Worm (Caenorhabditis elegans) whole organism, L4/young adult: ENCODE data around the gene atg-10.

Source experiments
- W03F9.2 ChIP-seq: fragments of 150-350 bp; optimal IDR thresholded peaks from 2 replicates; lab custom pipeline; 2014; ENCODE audit warnings: missing biosample characterization, missing genetic modification characterization
- dao-5 ChIP-seq: sonication (generic microtip); optimal IDR thresholded peaks from 2 replicates; lab custom pipeline; 2016; ENCODE audit warnings: missing genotype, missing genetic modification characterization, moderate library complexity, missing compliant biosample characterization
- him-1 ChIP-seq: sonication (generic microtip); optimal IDR thresholded peaks from 2 replicates; lab custom pipeline; 2016; ENCODE audit warnings: missing genotype, missing genetic modification reagents, missing genetic modification characterization, missing compliant biosample characterization

Gene atg-10

DNA sequence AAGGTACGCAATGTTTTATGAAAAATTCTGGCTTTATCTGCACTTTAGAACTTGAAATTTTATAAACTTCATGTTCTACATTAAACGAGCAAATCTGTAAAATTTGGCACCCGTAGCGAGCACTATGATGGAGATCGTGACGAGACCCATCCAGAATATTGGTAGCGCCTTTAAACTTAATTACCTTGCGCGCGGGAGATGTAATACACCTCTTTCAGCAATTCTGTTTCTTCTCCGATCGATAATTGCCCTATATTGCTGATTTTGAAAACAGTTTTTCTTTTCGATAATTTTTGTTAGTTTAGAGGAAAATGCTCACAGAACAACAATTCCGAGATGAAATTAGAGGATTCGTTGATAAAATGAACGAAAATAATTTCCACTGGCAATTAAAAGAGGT is at the start of gene atg-10:
Gene atg-10 (plus strand): TSS at position 301 of the 400 bp plus-strand sequence.
- no peak for TF ChIP-seq him-1 (tag; lab: Kevin White, UChicago)
- TF ChIP-seq dao-5: no peak
- TF ChIP-seq W03F9.2 (tag; lab: Kevin White, UChicago): no peak

DNA sequence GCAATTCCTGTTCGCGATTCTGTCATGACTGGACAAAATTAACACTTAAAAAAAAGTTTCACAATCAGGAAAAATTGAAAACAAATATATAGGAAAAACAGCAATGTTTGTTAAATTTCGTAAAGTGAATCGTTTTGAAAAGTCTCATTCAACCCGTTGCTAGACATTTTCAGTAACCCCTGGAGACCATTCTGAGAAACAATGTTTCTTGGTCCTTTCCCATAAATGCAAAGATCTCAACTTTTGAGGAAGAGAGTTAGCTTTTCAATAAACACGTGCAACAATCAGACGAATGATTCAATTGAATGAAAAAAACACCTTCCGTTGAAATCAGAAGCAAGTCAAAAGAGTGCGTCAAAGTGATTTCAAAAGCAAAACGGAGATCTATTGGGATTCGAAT is 48.9 kb upstream of the atg-10 start, which contains the start of gene F28C6.9:
Gene F28C6.9 (minus strand): TSS at position 101 of the 400 bp plus-strand sequence.
- TF ChIP-seq him-1 (tag; lab: Kevin White, UChicago): no peak
- TF ChIP-seq W03F9.2 (tag; lab: Kevin White, UChicago): no peak
- TF ChIP-seq dao-5: no peak

DNA sequence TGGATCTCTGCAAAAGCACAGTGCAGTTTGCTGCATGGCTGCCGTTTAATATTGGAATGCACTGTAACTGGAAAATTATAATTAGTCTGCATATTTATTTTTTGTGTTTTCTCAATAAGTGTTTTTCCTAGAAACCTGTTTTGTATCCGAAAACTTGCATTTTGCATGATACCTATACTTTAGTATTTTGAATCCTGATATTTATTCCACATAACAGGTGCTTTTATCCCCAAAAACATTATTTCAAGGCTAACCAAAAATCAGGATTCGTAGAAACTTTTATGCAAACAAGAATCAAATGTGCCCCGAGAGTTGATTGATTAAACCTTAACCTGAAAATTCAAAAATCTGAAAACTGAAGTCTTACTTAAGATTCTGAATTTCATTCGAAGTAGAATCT is 48.4 kb upstream of the atg-10 start:
- TF ChIP-seq him-1 (tag; lab: Kevin White, UChicago) (no peak), dao-5 (no peak), W03F9.2 (tag; lab: Kevin White, UChicago) (no peak)

DNA sequence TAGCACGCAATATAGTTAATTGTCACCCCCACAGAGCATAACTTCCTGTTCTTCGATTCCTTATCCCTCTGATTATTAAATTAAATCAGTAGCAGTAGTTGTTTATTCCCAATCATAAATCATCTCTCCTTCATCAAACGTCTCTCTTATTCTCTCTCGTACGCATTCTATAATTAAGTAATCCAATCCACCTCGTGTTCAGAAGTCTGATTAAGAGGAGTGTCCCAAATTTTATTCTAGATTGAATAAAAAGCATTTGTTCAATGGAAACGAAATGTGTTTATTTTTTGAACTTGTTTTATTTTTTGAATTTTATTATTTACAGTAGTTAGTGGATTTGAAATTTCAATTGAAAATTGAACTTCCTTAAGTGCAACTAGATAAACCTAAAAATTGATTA is 47.6 kb upstream of the atg-10 start:
- no peak for TF ChIP-seq dao-5
- no peak for TF ChIP-seq W03F9.2 (tag; lab: Kevin White, UChicago)
- no peak for TF ChIP-seq him-1 (tag; lab: Kevin White, UChicago)

DNA sequence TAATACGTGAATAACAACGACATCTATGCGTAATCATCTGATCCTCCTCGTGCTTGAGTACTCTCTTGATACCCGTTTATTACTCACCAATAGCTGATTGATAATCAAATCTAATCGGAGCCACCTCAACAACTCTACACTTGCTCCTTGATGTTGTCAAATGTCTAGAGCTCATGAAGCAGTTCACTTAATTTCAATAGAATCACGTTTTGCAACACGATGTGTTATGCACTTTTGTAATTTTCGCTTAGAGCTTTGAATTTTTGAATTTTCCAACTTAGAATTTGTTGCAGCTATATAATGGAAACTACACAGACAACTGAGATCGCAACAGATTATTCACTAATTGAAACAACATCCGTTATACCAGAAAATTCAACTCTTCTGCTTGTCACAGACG is 46.5 kb upstream of the atg-10 start, which contains the start of gene T22C8.1:
Gene T22C8.1 (plus strand): TSS at position 301 of the 400 bp plus-strand sequence.
- TF ChIP-seq W03F9.2 (tag; lab: Kevin White, UChicago): no peak
- no peak for TF ChIP-seq him-1 (tag; lab: Kevin White, UChicago)
- no peak for TF ChIP-seq dao-5

DNA sequence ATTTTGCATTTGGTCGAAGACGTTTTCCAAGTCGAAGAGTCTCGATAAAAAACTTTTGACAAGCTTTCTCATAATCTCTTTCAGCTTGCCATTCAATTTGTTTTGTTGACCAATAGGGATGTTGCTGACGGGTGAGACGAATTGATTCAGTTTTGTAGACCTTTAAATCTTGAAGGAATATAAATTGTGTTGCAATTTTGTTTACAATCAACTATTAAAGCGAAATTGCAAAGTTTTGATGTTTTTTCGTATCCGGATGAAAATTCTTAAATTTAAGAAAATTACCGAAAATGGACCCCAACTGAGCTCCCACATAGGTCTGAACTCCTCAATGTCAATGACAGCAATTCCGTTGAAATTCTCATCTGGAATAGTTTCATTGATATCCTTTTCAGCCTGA is 42.8 kb upstream of the atg-10 start:
- no peak for TF ChIP-seq dao-5
- no peak for TF ChIP-seq him-1 (tag; lab: Kevin White, UChicago)
- TF ChIP-seq W03F9.2 (tag; lab: Kevin White, UChicago): no peak

DNA sequence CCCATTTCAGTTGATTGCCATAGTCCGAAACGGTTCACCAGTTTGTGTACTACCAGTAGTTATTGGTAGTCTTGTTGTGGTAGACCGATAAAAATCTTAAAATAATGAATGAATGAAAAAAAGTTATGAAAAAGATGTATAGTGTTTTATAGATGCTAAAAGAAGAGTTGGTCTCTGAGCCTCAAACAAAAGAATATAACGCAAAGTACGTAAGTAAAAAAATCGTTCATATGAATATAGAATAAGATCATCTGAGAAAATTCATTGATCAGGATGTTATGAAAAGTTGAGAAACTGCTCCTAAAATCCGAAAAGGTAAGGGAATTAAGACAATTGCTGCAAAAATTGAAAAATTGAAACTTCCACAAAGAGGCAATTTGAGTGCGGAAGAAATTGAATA is 41.4 kb upstream of the atg-10 start, which contains the start of gene chhy-1:
Gene chhy-1 (minus strand): TSS at position 101 of the 400 bp plus-strand sequence.
- TF ChIP-seq him-1 (tag; lab: Kevin White, UChicago) (no peak), dao-5 (no peak), W03F9.2 (tag; lab: Kevin White, UChicago) (no peak)

DNA sequence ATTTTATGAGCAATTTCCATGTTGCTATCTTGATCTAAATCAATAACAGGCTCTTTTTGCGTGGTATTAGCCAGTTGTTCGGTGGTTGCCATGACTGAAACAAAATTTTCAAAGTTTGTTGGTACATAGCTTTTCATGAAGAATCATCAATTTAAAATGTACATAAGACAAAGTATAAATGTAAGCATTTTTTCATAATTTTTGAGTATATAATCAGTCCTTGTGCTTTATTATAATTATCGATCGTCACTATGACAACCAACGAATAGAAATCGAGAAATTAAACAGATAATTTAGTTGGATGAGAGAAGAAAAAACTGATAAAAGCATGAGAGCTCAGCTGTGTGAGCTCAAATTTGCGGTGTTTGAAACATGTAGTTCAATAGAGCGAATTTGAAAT is 37.1 kb upstream of the atg-10 start, which contains the start of gene T22C8.3:
Gene T22C8.3 (minus strand): TSS at position 101 of the 400 bp plus-strand sequence.
- TF ChIP-seq dao-5: no peak
- no peak for TF ChIP-seq W03F9.2 (tag; lab: Kevin White, UChicago)
- no peak for TF ChIP-seq him-1 (tag; lab: Kevin White, UChicago)

DNA sequence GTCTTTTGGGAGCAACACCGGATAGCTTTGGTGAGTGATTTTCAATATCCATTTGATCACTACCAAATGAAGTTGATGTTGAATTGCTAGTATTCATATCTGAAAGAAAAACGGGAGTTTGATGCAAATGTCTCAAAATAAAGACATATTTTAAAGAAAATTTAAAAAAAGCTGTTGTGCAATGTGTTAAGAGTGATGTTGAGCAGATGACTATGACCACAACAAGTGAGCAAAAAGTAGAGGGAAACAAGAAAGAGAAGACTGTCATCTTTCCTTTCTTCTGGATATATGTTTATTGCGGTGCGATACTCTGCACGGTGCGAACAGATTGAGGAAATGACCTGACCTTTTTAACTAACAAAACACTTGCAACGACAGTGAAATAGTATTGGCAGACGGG is 35.5 kb upstream of the atg-10 start, which contains the start of gene T22C8.4:
Gene T22C8.4 (minus strand): TSS at position 101 of the 400 bp plus-strand sequence.
- TF ChIP-seq him-1 (tag; lab: Kevin White, UChicago) (no peak), dao-5 (no peak), W03F9.2 (tag; lab: Kevin White, UChicago) (no peak)

DNA sequence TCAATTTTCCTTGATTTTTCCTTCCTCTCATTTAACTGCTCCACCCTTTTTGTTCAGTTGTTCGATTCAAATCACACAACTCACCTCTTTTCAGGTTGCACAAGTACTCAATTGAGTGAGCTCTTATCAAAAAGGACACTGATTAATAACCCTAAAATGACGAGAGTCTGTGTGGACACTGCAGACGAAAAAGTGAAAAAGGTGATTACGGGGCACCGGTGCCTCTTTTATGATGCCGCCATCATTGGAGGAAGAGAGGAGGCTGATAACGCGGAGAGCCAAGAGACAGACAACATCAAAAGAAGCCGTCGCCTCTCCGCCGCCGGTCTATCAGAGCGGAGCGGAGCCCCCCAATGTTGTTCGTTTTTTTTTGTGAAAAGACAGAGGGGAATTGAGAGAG is 33.8 kb upstream of the atg-10 start, which contains the start of gene sptf-2:
Gene sptf-2 (plus strand): TSS at position 297 of the 400 bp plus-strand sequence.
- TF ChIP-seq dao-5 (no peak), him-1 (tag; lab: Kevin White, UChicago) (no peak), W03F9.2 (tag; lab: Kevin White, UChicago) (no peak)

DNA sequence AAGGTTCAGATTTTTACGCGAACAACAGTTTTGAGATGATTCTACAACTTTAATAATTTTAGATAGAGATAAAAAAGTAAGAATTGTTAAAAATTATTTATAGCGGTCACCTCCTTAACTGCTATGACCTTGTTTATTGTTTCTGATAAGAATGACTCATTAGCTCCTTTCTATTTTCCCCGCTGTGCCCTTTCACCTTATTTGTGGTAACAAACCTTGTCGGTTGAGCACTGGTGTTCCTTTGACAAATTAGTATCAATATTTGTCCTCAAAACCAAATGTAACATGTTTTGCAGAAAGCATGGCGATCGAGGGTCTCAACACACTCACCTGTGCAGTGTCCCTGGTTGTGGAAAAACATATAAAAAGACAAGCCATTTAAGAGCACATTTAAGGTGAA is 32.3 kb upstream of the atg-10 start:
- no peak for TF ChIP-seq dao-5
- TF ChIP-seq W03F9.2 (tag; lab: Kevin White, UChicago): no peak
- no peak for TF ChIP-seq him-1 (tag; lab: Kevin White, UChicago)

DNA sequence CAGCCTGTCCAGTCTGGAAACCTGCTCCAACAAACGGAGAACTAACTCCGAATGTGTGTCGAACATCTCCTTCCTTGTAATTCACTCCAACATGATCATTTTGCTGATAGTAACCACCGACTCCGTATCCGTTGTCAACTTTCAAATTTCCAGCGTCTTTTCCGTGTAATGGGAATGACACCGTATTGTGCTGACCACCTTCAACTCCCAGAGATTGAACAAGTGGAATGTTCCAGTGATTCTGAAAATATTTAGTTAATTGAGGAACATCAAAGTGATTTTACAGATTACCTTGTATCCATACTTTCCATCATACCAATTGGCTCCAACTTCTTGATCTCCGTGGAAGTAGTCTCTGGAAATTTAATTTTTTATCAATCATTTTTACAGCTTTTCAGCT is 31.0 kb upstream of the atg-10 start:
- TF ChIP-seq him-1 (tag; lab: Kevin White, UChicago) (no peak), dao-5 (no peak), W03F9.2 (tag; lab: Kevin White, UChicago) (no peak)

DNA sequence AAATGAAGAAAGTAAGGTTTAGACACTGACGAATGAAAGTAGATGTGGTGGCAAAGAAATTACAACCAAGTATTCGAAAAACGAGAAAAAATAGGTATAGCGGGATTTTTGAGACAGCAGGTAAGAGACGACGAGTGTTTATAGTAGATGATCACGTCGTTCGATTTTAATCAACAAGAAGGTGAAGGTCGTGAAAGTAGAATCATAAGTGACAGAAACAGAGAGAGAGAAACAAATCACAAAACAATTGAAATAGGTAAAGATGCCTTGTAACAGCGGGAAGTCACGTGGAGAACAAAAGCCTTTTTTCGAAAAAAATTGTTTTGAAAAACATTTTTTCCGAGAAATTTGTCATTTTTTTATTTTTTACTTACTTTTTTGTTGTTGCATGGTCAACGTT is 28.8 kb upstream of the atg-10 start, which contains the start of gene T22C8.6:
Gene T22C8.6 (minus strand): TSS at position 194 of the 400 bp plus-strand sequence.
- TF ChIP-seq dao-5 (no peak), him-1 (tag; lab: Kevin White, UChicago) (no peak), W03F9.2 (tag; lab: Kevin White, UChicago) (no peak)

DNA sequence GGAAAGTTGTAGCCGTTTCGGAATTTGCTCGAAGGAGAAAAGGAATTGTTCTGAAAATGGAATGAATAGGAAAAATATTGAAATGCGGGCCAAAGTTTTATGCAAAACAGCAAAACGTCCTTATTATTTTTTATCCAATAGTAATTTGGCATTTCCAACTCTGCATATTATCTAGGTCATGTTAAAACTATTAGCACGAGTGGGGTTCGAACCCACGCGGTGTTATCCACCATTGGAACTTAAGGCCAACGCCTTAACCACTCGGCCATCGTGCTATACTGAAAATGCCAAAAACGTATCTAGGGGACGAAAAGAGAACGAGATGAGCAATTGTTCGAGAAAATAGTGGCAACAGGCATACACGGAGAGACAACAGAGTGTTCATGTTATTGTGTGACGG is 27.2 kb upstream of the atg-10 start:
- TF ChIP-seq him-1 (tag; lab: Kevin White, UChicago): no peak
- TF ChIP-seq W03F9.2 (tag; lab: Kevin White, UChicago): no peak
- no peak for TF ChIP-seq dao-5

DNA sequence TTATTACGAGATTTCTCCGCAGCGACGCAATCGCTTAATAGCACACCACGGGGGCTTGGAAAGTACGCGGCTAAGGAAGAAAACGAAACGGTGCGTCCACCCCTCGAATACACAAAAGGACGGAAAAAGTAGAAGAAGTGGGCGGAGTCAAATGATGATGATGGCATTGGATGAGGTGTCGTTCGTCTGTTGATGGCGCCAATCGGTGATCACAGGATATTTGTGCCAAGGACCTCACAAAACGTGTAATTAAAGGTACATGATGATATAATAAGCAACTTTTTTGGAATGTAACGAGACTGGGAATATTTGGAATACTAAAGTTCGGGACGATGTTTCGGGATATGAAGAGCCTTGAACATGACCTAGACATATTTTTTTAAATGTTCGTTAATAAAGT is 24.5 kb upstream of the atg-10 start, which contains the start of gene cutl-12:
Gene cutl-12 (minus strand): TSS at position 101 of the 400 bp plus-strand sequence.
- no peak for TF ChIP-seq dao-5
- no peak for TF ChIP-seq him-1 (tag; lab: Kevin White, UChicago)
